Fruit fly (Drosophila melanogaster): ENCODE results near the gene Odj.

Odj gene

dm6 chr3R:17794335-17795074, 14.5 kb downstream of the Odj start, which contains the start of gene CG43102 (continued):
- TF ChIP-seq al (GFP tag; IDR thresholded peaks at IDR 0.05) (peak; percentile 60), CG1603 (tag; optimal IDR thresholded peaks at IDR 0.05) (peak; percentile 61), CG10209 (GFP tag; optimal IDR thresholded peaks at IDR 0.05) (peak; percentile 56), CG14667 (GFP tag; IDR thresholded peaks at IDR 0.05) (peak; percentile 59), Taf1 (GFP tag; IDR thresholded peaks at IDR 0.05) (peak; percentile 62), danr (GFP tag; IDR thresholded peaks at IDR 0.05) (no peak), Atf3 (GFP tag; optimal IDR thresholded peaks at IDR 0.05) (peak; percentile 46), Rx (GFP tag; IDR thresholded peaks at IDR 0.05) (peak; percentile 10; the same call in 1 of the 2 replicates), Hey (tag; optimal IDR thresholded peaks at IDR 0.05) (peak; percentile 11), CG16815 (GFP tag; optimal IDR thresholded peaks at IDR 0.05) (peak; percentile 2), CG2712 (tag; optimal IDR thresholded peaks at IDR 0.05) (peak; percentile 77), tna (GFP tag; IDR thresholded peaks at IDR 0.05; ENCODE audit: partially characterized antibody) (no peak; the same call in none of the 2 replicates), NC2α (GFP tag; optimal IDR thresholded peaks at IDR 0.05) (peak; percentile 3), grn (GFP tag; optimal IDR thresholded peaks at IDR 0.05) (no peak), CkIIα-i1 (GFP tag; IDR thresholded peaks at IDR 0.05) (no peak), Camta (GFP tag; optimal IDR thresholded peaks at IDR 0.05) (peak; percentile 14), jumu (GFP tag; optimal IDR thresholded peaks at IDR 0.05) (peak; percentile 17), dmrt11E (tag; optimal IDR thresholded peaks at IDR 0.05) (peak; percentile 7), CG16863 (GFP tag; optimal IDR thresholded peaks at IDR 0.05) (no peak), Xbp1 (GFP tag; optimal IDR thresholded peaks at IDR 0.05) (peak; percentile 73), Dll (GFP tag; IDR thresholded peaks at IDR 0.05; ENCODE audit: partially characterized antibody) (peak; percentile 90), CG6765 (GFP tag; optimal IDR thresholded peaks at IDR 0.05) (peak; percentile 26), CG2120 (GFP tag; optimal IDR thresholded peaks at IDR 0.05) (peak; percentile 67), sc (optimal IDR thresholded peaks at IDR 0.05) (no peak), sc (GFP tag; optimal IDR thresholded peaks at IDR 0.05) (peak; percentile 2), Nf-YA (GFP tag; IDR thresholded peaks at IDR 0.05) (peak; percentile 42; the same call in 1 of the 2 replicates), D19A (tag; optimal IDR thresholded peaks at IDR 0.05) (peak; percentile 56), Sry-β (GFP tag; optimal IDR thresholded peaks at IDR 0.05) (no peak), CG15073 (GFP tag; optimal IDR thresholded peaks at IDR 0.05) (no peak), CG17385 (GFP tag; optimal IDR thresholded peaks at IDR 0.05) (peak; percentile 67), otp (GFP tag; IDR thresholded peaks at IDR 0.05) (peak; percentile 70), CG30403 (GFP tag; optimal IDR thresholded peaks at IDR 0.05) (peak; percentile 61), ap (GFP tag; IDR thresholded peaks at IDR 0.05) (peak; percentile 48; the same call in 1 of the 2 replicates), CG3726 (GFP tag; IDR thresholded peaks at IDR 0.05) (peak; percentile 43; the same call in 1 of the 3 replicates), mirr (GFP tag; optimal IDR thresholded peaks at IDR 0.05) (peak; percentile 55), Usf (GFP tag; optimal IDR thresholded peaks at IDR 0.05) (peak; percentile 14), B-H1 (GFP tag; IDR thresholded peaks at IDR 0.05) (peak; percentile 64; the same call in 2 of the 3 replicates), CG8281 (tag; optimal IDR thresholded peaks at IDR 0.05) (peak; percentile 35), vvl (GFP tag; IDR thresholded peaks at IDR 0.05) (peak; percentile 86), wek (GFP tag; optimal IDR thresholded peaks at IDR 0.05) (peak; percentile 58), MBD-R2 (GFP tag; IDR thresholded peaks at IDR 0.05) (peak; percentile 53), Hand (GFP tag; optimal IDR thresholded peaks at IDR 0.05) (no peak), CG2199 (GFP tag; IDR thresholded peaks at IDR 0.05) (peak; percentile 27; the same call in 1 of the 3 replicates), cwo (GFP tag; optimal IDR thresholded peaks at IDR 0.05) (peak; percentile 9), CG3847 (GFP tag; IDR thresholded peaks at IDR 0.05) (peak; percentile 46; the same call in 1 of the 2 replicates), CG6791 (GFP tag; IDR thresholded peaks at IDR 0.05; ENCODE audit: partially characterized antibody) (peak; percentile 49; the same call in 2 of the 3 replicates), abd-A (tag; optimal IDR thresholded peaks at IDR 0.05) (no peak), CG4617 (GFP tag; optimal IDR thresholded peaks at IDR 0.05; ENCODE audit: borderline replicate concordance) (no peak), fd3F (GFP tag; optimal IDR thresholded peaks at IDR 0.05) (peak; percentile 49)
